Worm (Caenorhabditis elegans) whole organism, late embryonic: Measurements from ENCODE around the gene unc-49.

Source experiments
- ama-1 ChIP-seq: fragments of 150-350 bp; optimal IDR thresholded peaks from 2 replicates; lab custom pipeline; 2014
- ceh-45 ChIP-seq: fragments of 200-800 bp; sonication (Bioruptor generic); IDR thresholded peaks from 2 replicates; pipeline ENCODE4 v1.3.6; 2022; ENCODE audit warnings: missing genetic modification reagents, missing genetic modification characterization, missing compliant biosample characterization
- eyg-1 ChIP-seq: sonication (generic microtip); optimal IDR thresholded peaks from 2 replicates; lab custom pipeline; 2016; ENCODE audit warnings: missing genotype, missing genetic modification characterization, missing compliant biosample characterization
- hlh-15 ChIP-seq: sonication (generic microtip); optimal IDR thresholded peaks from 2 replicates; lab custom pipeline; 2016; ENCODE audit warnings: missing genetic modification characterization, missing compliant biosample characterization
- lin-11 ChIP-seq: fragments of 200-800 bp; sonication (Bioruptor generic); optimal IDR thresholded peaks from 2 replicates; lab custom pipeline; 2018; ENCODE audit warnings: mild to moderate bottlenecking, missing genetic modification characterization, missing compliant biosample characterization
- nfya-1 ChIP-seq: sonication (generic microtip); optimal IDR thresholded peaks from 2 replicates; lab custom pipeline; 2017; ENCODE audit warnings: missing genetic modification characterization, mild to moderate bottlenecking, missing compliant biosample characterization, antibody characterized with exemption, moderate library complexity
- nhr-11 ChIP-seq: fragments of 150-350 bp; optimal IDR thresholded peaks from 2 replicates; lab custom pipeline; 2014; ENCODE audit warnings: missing biosample characterization, missing genetic modification characterization
- npax-4 ChIP-seq: sonication (generic microtip); optimal IDR thresholded peaks from 2 replicates; lab custom pipeline; 2016; ENCODE audit warnings: missing genetic modification characterization, missing compliant biosample characterization

DNA sequence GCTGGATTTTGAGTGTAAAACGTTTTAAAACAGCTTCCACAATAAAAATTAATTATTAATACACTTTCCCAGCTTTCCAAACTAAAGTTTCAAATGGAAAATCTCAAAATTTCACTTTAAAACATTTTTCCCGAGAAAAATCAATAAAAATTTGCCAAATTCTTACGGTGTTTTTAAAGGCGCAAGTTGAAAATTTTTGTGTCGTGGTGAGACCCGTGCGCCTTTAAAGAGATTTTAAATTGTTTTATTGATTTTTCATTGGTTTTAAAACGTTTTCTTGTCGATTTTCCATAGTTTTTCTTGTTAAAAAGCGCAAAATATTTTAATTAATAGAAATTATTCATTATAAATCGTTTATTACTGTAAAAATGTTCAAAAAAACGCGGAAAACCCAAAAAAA is 41.3 kb downstream of the unc-49 start, which contains the start of gene Y45F3A.1:
- TF ChIP-seq npax-4 (no peak), lin-11 (tag; lab: Kevin White, UChicago) (no peak), nfya-1 (no peak), eyg-1 (tag; lab: Kevin White, UChicago) (no peak), ceh-45 (GFP tag; lab: Robert Waterston, UW) (no peak), nhr-11 (tag; lab: Kevin White, UChicago) (no peak), hlh-15 (no peak), ama-1 (lab: Kevin White, UChicago) (no peak)
